Fruit fly (Drosophila melanogaster): ENCODE data around the gene CG31088.
A peak's percentile ranks its signal among the peaks of the same experiment; 100 is the strongest.

DNA sequence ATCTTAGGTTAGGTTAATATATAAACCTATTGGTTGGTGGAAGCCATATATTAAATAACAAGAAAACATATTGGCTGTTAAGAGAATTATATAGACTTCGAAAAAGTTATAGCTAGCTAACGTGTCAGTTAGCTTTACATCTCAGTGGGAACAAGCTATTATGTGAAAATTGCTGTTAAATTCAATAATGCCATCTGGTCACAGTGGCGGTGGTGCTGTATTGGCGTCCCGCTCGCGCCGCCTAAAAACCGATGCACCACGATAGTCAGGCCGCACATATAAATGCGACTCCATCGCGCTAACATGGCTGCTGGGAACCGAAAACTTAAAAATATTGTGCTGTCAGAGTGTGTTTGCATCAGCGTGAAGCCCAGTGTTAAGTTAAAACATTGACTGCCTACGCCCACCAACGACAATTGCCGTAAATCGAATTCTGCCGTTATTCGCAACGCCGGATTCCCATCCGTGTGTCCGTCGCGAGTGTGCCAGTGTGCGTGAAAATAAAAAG lies 22.3 kb upstream of the CG31088 start, which contains the start of gene Hel89B:
- TF ChIP-seq dm (GFP tag; optimal IDR thresholded peaks at IDR 0.05) = peak; percentile 60
- no peak for TF ChIP-seq CG4707 (GFP tag; optimal IDR thresholded peaks at IDR 0.05)
- no peak for TF ChIP-seq CG32767 (GFP tag; IDR thresholded peaks at IDR 0.05)
- TF ChIP-seq chif (GFP tag; optimal IDR thresholded peaks at IDR 0.05) = peak; percentile 52 to 74
- no peak for TF ChIP-seq sens-2 (GFP tag; IDR thresholded peaks at IDR 0.05)
